Fruit fly (Drosophila melanogaster) whole organism: Measurements from ENCODE around the gene CG44406.

Experiments used
- CG8478 ChIP-seq: fragments of >200 bp; optimal IDR thresholded peaks from 2 replicates; lab custom pipeline; 2018; ENCODE audit warnings: inconsistent platforms
- EcR ChIP-seq, 2 experiments: fragments of >200 bp; optimal IDR thresholded peaks; 2 replicates each; lab custom pipeline; 2017; ENCODE audit warnings: missing biosample characterization in 2 of 2, missing genetic modification characterization in 2 of 2, missing genetic modification reagents in 2 of 2
- pan ChIP-seq: fragments of >200 bp; optimal IDR thresholded peaks from 2 replicates; lab custom pipeline; 2017
- psq ChIP-seq: fragments of >200 bp; optimal IDR thresholded peaks from 2 replicates; lab custom pipeline; 2017
- usp ChIP-seq: fragments of >200 bp; optimal IDR thresholded peaks from 2 replicates; lab custom pipeline; 2017; ENCODE audit warnings: missing biosample characterization, missing genetic modification characterization, mixed read lengths

- TF ChIP-seq psq (no peak), usp (GFP tag; lab: Kevin White, UChicago) (no peak), CG8478 (lab: Kevin White, UChicago) (no peak), pan (lab: Kevin White, UChicago) (no peak), EcR (GFP tag; optimal IDR thresholded peaks at IDR 0.05; lab: Kevin White, UChicago) (no peak)
These were observed 9.3 kb downstream of the CG44406 start, which contains the start of gene beat-IIIb for dm6 chr2L:16972788-16973187.
